ENCODE assay signal across 2 fruit fly cellular contexts in the genomic region with DNA sequence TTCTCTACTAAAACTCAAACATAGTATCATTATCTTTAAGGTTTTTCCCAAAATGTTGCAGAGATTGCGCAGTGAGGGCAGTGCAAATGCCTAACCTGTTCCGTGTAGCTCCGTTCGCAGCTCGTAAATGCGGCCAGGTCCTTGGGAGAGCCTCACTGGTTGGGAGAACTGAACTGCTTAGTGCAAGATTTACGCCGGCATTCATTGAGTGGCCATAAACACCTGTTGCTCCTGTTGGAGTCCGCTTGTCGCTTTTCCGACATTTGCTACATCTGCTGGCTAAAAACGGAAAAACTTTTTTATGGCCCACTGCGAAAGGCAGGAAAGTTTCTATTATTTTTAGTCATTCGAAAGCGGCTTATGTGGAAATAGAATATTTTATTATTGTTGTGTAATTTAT.
TF ChIP-seq lines count a peak whose summit lies in the region.

No protein-coding gene starts in this region.

- TF ChIP-seq CTCF in whole organism, embryonic (GFP tag; optimal IDR thresholded peaks at IDR 0.05; lab: Kevin White, UChicago): no peak

TF ChIP-seq in whole organism, embryonic, 481 proteins besides CTCF, POLR2A, EP300 and RAD21:
- peak; percentile 77 for TF ChIP-seq CG11504 (tag; optimal IDR thresholded peaks at IDR 0.05; lab: Kevin White, UChicago)
- TF ChIP-seq CG18262 (tag; optimal IDR thresholded peaks at IDR 0.05; lab: Kevin White, UChicago): no peak
- no peak for TF ChIP-seq CG13894 (tag; optimal IDR thresholded peaks at IDR 0.05; lab: Kevin White, UChicago)
- TF ChIP-seq YL-1 (GFP tag; optimal IDR thresholded peaks at IDR 0.05; lab: Kevin White, UChicago): no peak
- no peak for TF ChIP-seq z (GFP tag; IDR thresholded peaks at IDR 0.05; lab: Robert Waterston, UW)
- no peak for TF ChIP-seq Stat92E (GFP tag; optimal IDR thresholded peaks at IDR 0.05; lab: Kevin White, UChicago)
- no peak for TF ChIP-seq ro (GFP tag; IDR thresholded peaks at IDR 0.05; lab: Robert Waterston, UW)
- TF ChIP-seq esg (GFP tag; conservative IDR thresholded peaks at IDR 0.05; lab: Robert Waterston, UW): no peak
- 0 out of 4 replicates have a peak, but pooled peaks have one; percentile 13 for TF ChIP-seq chinmo (GFP tag; IDR thresholded peaks at IDR 0.05; lab: Robert Waterston, UW; ENCODE audit: partially characterized antibody)
- TF ChIP-seq ssp (GFP tag; IDR thresholded peaks at IDR 0.05; lab: Robert Waterston, UW): no peak
- no peak for TF ChIP-seq CG1792 (GFP tag; optimal IDR thresholded peaks at IDR 0.05; lab: Kevin White, UChicago)
- no peak for TF ChIP-seq CG4404 (GFP tag; IDR thresholded peaks at IDR 0.05; lab: Robert Waterston, UW)
- no peak for TF ChIP-seq CG11093 (GFP tag; IDR thresholded peaks at IDR 0.05; lab: Robert Waterston, UW)
- peak; percentile 53 for TF ChIP-seq scrt (GFP tag; optimal IDR thresholded peaks at IDR 0.05; lab: Kevin White, UChicago)
- no peak for TF ChIP-seq btn (GFP tag; optimal IDR thresholded peaks at IDR 0.05; lab: Kevin White, UChicago)
- no peak for TF ChIP-seq cg (GFP tag; optimal IDR thresholded peaks at IDR 0.05; lab: Kevin White, UChicago)
- TF ChIP-seq en (GFP tag; optimal IDR thresholded peaks at IDR 0.05; lab: Kevin White, UChicago): no peak
- TF ChIP-seq cato (GFP tag; optimal IDR thresholded peaks at IDR 0.05; lab: Kevin White, UChicago; ENCODE audit: borderline replicate concordance): no peak
- no peak for TF ChIP-seq jumu (GFP tag; optimal IDR thresholded peaks at IDR 0.05; lab: Kevin White, UChicago)
- no peak for TF ChIP-seq CG2712 (tag; optimal IDR thresholded peaks at IDR 0.05; lab: Kevin White, UChicago)

TF ChIP-seq in whole organism, pupa, 21 proteins besides CTCF, POLR2A, EP300 and RAD21:
- TF ChIP-seq Snoo (tag; optimal IDR thresholded peaks at IDR 0.05; lab: Kevin White, UChicago): no peak
- no peak for TF ChIP-seq EcR (GFP tag; optimal IDR thresholded peaks at IDR 0.05; lab: Kevin White, UChicago)
- peak; percentile 61; the same call in 1 of the 2 replicates for TF ChIP-seq CG12605 (GFP tag; IDR thresholded peaks at IDR 0.05; lab: Robert Waterston, UW)
- no peak for TF ChIP-seq gl (tag; optimal IDR thresholded peaks at IDR 0.05; lab: Kevin White, UChicago)
